Worm (Caenorhabditis elegans) whole organism, L4 larva: Measurements from ENCODE around the gene rpt-6.

ENCODE experiments used
- T26A8.4 ChIP-seq: fragments of 200-800 bp; sonication (Bioruptor generic); IDR thresholded peaks from 2 replicates; pipeline ENCODE4 v1.3.6; 2022; ENCODE audit warnings: missing genetic modification characterization, missing compliant biosample characterization
- Y105C5A.15 ChIP-seq: fragments of 200-800 bp; sonication (Bioruptor generic); IDR thresholded peaks from 2 replicates; pipeline ENCODE4 v1.3.6; 2022; ENCODE audit warnings: missing genetic modification characterization, missing compliant biosample characterization
- ZK337.2 ChIP-seq: fragments of 200-800 bp; sonication (Bioruptor generic); IDR thresholded peaks from 2 replicates; pipeline ENCODE4 v1.3.6; 2022; ENCODE audit warnings: missing genetic modification reagents, missing genetic modification characterization, missing compliant biosample characterization
- ctbp-1 ChIP-seq: fragments of 200-800 bp; sonication (Bioruptor generic); IDR thresholded peaks from 2 replicates; pipeline ENCODE4 v1.3.6; 2022; ENCODE audit warnings: missing genetic modification reagents, missing genetic modification characterization, missing compliant biosample characterization
- daf-19 ChIP-seq: fragments of 200-800 bp; sonication (Bioruptor generic); conservative IDR thresholded peaks from 2 replicates; pipeline ENCODE4 v1.3.6; 2022; ENCODE audit warnings: missing genetic modification characterization, missing compliant biosample characterization
- daf-8 ChIP-seq: fragments of 200-800 bp; sonication (Bioruptor generic); IDR thresholded peaks from 2 replicates; pipeline ENCODE4 v1.3.6; 2022; ENCODE audit warnings: missing genetic modification characterization, missing compliant biosample characterization
- dmd-6 ChIP-seq: fragments of 200-800 bp; sonication (Bioruptor generic); IDR thresholded peaks from 2 replicates; pipeline ENCODE4 v1.3.6; 2022; ENCODE audit warnings: missing genetic modification reagents, missing genetic modification characterization, missing compliant biosample characterization
- dmd-9 ChIP-seq: fragments of 200-800 bp; sonication (Bioruptor generic); IDR thresholded peaks from 2 replicates; pipeline ENCODE4 v1.3.6; 2022; ENCODE audit warnings: missing genetic modification reagents, missing genetic modification characterization, missing compliant biosample characterization
- duxl-1 ChIP-seq: sonication (generic microtip); optimal IDR thresholded peaks from 2 replicates; lab custom pipeline; 2016; ENCODE audit warnings: mild to moderate bottlenecking, missing genetic modification characterization, moderate library complexity, missing compliant biosample characterization; ENCODE audit not compliant: poor library complexity
- dve-1 ChIP-seq: sonication (generic microtip); optimal IDR thresholded peaks from 2 replicates; lab custom pipeline; 2017; ENCODE audit warnings: antibody characterized with exemption, mild to moderate bottlenecking, missing genetic modification characterization, missing compliant biosample characterization; ENCODE audit not compliant: insufficient read depth
- hlh-30 ChIP-seq: sonication (generic microtip); optimal IDR thresholded peaks from 2 replicates; lab custom pipeline; 2017; ENCODE audit warnings: antibody characterized with exemption, mild to moderate bottlenecking, missing genetic modification characterization, missing compliant biosample characterization; ENCODE audit not compliant: insufficient read depth
- hmg-1.1 ChIP-seq: fragments of 200-800 bp; sonication (Bioruptor generic); IDR thresholded peaks from 2 replicates; pipeline ENCODE4 v1.3.6; 2022; ENCODE audit warnings: missing genetic modification reagents, missing genetic modification characterization, missing compliant biosample characterization
- lin-15B ChIP-seq: fragments of 150-350 bp; sonication (generic microtip); optimal IDR thresholded peaks from 3 replicates; lab custom pipeline; 2014; ENCODE audit warnings: missing biosample characterization, missing genetic modification characterization
- lin-38 ChIP-seq: fragments of 200-800 bp; sonication (Bioruptor generic); IDR thresholded peaks from 2 replicates; pipeline ENCODE4 v1.3.6; 2022; ENCODE audit warnings: missing genetic modification reagents, missing genetic modification characterization, missing compliant biosample characterization
- lin-39 ChIP-seq: fragments of 150-350 bp; optimal IDR thresholded peaks from 2 replicates; lab custom pipeline; 2014; ENCODE audit warnings: missing biosample characterization, missing genetic modification reagents, missing genetic modification characterization
- lsy-2 ChIP-seq, 2 experiments: fragments of 150-350 bp in 1 of 2; sonication (generic microtip) in 1 of 2; optimal IDR thresholded peaks; 2 replicates each; lab custom pipeline; 2014 to 2017; ENCODE audit warnings: missing biosample characterization in 2 of 2, missing genetic modification characterization in 2 of 2
- madf-5 ChIP-seq, 2 experiments: fragments of 200-800 bp; sonication (Bioruptor generic); IDR thresholded peaks; 2 replicates each; pipeline ENCODE4 v1.3.6; 2022; ENCODE audit warnings: missing compliant biosample characterization in 2 of 2, missing genetic modification characterization in 2 of 2
- madf-9 ChIP-seq: fragments of 200-800 bp; sonication (Bioruptor generic); conservative IDR thresholded peaks from 2 replicates; pipeline ENCODE4 v1.3.6; 2022; ENCODE audit warnings: missing genetic modification reagents, missing genetic modification characterization, missing compliant biosample characterization
- mdl-1 ChIP-seq, 2 experiments: fragments of 150-350 bp in 1 of 2; sonication (generic microtip) in 1 of 2; optimal IDR thresholded peaks; 2 replicates each; lab custom pipeline; 2014 to 2017; ENCODE audit warnings: missing biosample characterization in 2 of 2, missing genetic modification characterization in 2 of 2
- mdt-29 ChIP-seq: fragments of 200-800 bp; sonication (Bioruptor generic); IDR thresholded peaks from 2 replicates; pipeline ENCODE4 v1.3.6; 2022; ENCODE audit warnings: missing genetic modification reagents, missing genetic modification characterization, missing compliant biosample characterization
- mep-1 ChIP-seq: fragments of 150-350 bp; sonication (generic microtip); optimal IDR thresholded peaks from 3 replicates; lab custom pipeline; 2014; ENCODE audit warnings: missing biosample characterization, missing genetic modification characterization
- mes-2 ChIP-seq: sonication (generic microtip); optimal IDR thresholded peaks from 2 replicates; lab custom pipeline; 2016; ENCODE audit warnings: missing genotype, mild to moderate bottlenecking, missing genetic modification characterization, missing compliant biosample characterization; ENCODE audit not compliant: poor library complexity, severe bottlenecking
- mxl-2 ChIP-seq: fragments of 200-800 bp; sonication (Bioruptor generic); conservative IDR thresholded peaks from 2 replicates; pipeline ENCODE4 v1.3.6; 2022; ENCODE audit warnings: missing genetic modification reagents, missing genetic modification characterization, missing compliant biosample characterization
- mxl-3 ChIP-seq: fragments of 200-800 bp; sonication (Bioruptor generic); optimal IDR thresholded peaks from 2 replicates; lab custom pipeline; 2018; ENCODE audit warnings: mild to moderate bottlenecking, missing genetic modification characterization, missing compliant biosample characterization
- nhr-10 ChIP-seq: fragments of 150-350 bp; optimal IDR thresholded peaks from 2 replicates; lab custom pipeline; 2014; ENCODE audit warnings: missing biosample characterization, missing genetic modification characterization
- nhr-11 ChIP-seq: fragments of 150-350 bp; optimal IDR thresholded peaks from 2 replicates; lab custom pipeline; 2014; ENCODE audit warnings: missing biosample characterization, missing genetic modification characterization
- nhr-28 ChIP-seq: fragments of 150-350 bp; optimal IDR thresholded peaks from 2 replicates; lab custom pipeline; 2014; ENCODE audit warnings: missing biosample characterization, missing genetic modification characterization
- nhr-41 ChIP-seq: fragments of 200-800 bp; sonication (Bioruptor generic); IDR thresholded peaks from 2 replicates; pipeline ENCODE4 v1.3.6; 2022; ENCODE audit warnings: missing genetic modification reagents, missing genetic modification characterization, missing compliant biosample characterization
- nhr-48 ChIP-seq: sonication (generic microtip); optimal IDR thresholded peaks from 2 replicates; lab custom pipeline; 2016; ENCODE audit warnings: mild to moderate bottlenecking, missing genetic modification characterization, missing compliant biosample characterization
- pha-4 ChIP-seq, 2 experiments: fragments of 150-350 bp in 1 of 2; fragments of 200-800 bp in 1 of 2; sonication (Bioruptor generic) in 1 of 2; IDR thresholded peaks in 1 of 2; optimal IDR thresholded peaks in 1 of 2; 2 replicates each; pipeline versions ENCODE4 v1.3.6 to Lab custom; 2014 to 2022; ENCODE audit warnings: missing genetic modification characterization in 2 of 2, missing genetic modification reagents in 2 of 2, missing biosample characterization in 1 of 2, missing compliant biosample characterization in 1 of 2
- php-3 ChIP-seq: fragments of 200-800 bp; sonication (Bioruptor generic); IDR thresholded peaks from 2 replicates; pipeline ENCODE4 v1.3.6; 2022; ENCODE audit warnings: missing genetic modification reagents, missing genetic modification characterization, missing compliant biosample characterization
- pqm-1 ChIP-seq: sonication (generic microtip); optimal IDR thresholded peaks from 2 replicates; lab custom pipeline; 2017; ENCODE audit warnings: missing biosample characterization, missing genetic modification characterization
- rbr-2 ChIP-seq: sonication (generic microtip); optimal IDR thresholded peaks from 2 replicates; lab custom pipeline; 2016; ENCODE audit warnings: missing genotype, missing genetic modification characterization, missing compliant biosample characterization
- sdz-12 ChIP-seq: fragments of 200-800 bp; sonication (Bioruptor generic); optimal IDR thresholded peaks from 2 replicates; lab custom pipeline; 2018; ENCODE audit warnings: mild to moderate bottlenecking, missing genetic modification characterization, missing compliant biosample characterization
- set-16 ChIP-seq: fragments of 200-800 bp; sonication (Bioruptor generic); IDR thresholded peaks from 2 replicates; pipeline ENCODE4 v1.3.6; 2022; ENCODE audit warnings: missing genetic modification reagents, missing genetic modification characterization, missing compliant biosample characterization
- skn-1 ChIP-seq: fragments of 150-350 bp; optimal IDR thresholded peaks from 2 replicates; lab custom pipeline; 2014; ENCODE audit warnings: missing biosample characterization, missing genetic modification characterization
- spr-3 ChIP-seq: fragments of 200-800 bp; sonication (Bioruptor generic); optimal IDR thresholded peaks from 2 replicates; lab custom pipeline; 2018; ENCODE audit warnings: mild to moderate bottlenecking, missing genetic modification characterization, missing compliant biosample characterization
- unc-39 ChIP-seq: sonication (generic microtip); optimal IDR thresholded peaks from 2 replicates; lab custom pipeline; 2017; ENCODE audit warnings: missing biosample characterization, missing genetic modification characterization
- unc-62 ChIP-seq, 3 experiments: fragments of 150-350 bp in 1 of 3; sonication (generic microtip); optimal IDR thresholded peaks in 2 of 3; peaks in 1 of 3; 1 replicate in 1 of 3; 2 replicates in 2 of 3; lab custom pipeline; 2014 to 2017; ENCODE audit warnings: missing biosample characterization in 3 of 3, missing genetic modification characterization in 3 of 3, missing genetic modification reagents in 3 of 3, missing genotype in 1 of 3
- zfp-2 ChIP-seq: sonication (generic microtip); optimal IDR thresholded peaks from 2 replicates; lab custom pipeline; 2016; ENCODE audit warnings: mild to moderate bottlenecking, missing genetic modification characterization, missing compliant biosample characterization
- zfp-3 ChIP-seq: fragments of 200-800 bp; sonication (Bioruptor generic); conservative IDR thresholded peaks from 2 replicates; pipeline ENCODE4 v1.3.6; 2022; ENCODE audit warnings: missing genetic modification reagents, missing genetic modification characterization, missing compliant biosample characterization
- zip-2 ChIP-seq: fragments of 150-350 bp; optimal IDR thresholded peaks from 2 replicates; lab custom pipeline; 2014; ENCODE audit warnings: missing biosample characterization, missing genetic modification characterization

Gene rpt-6

ce11 chrIII:12335400-12335994 lies 34.8 kb upstream of the rpt-6 start (continued):
- peak; percentile 13 for TF ChIP-seq pqm-1 (tag; lab: Kevin White, UChicago)
- peak; percentile 61 for TF ChIP-seq mes-2 (tag; lab: Kevin White, UChicago)
- no peak for TF ChIP-seq sdz-12 (GFP tag; lab: Kevin White, UChicago)
- 0 out of 2 replicates have a peak, but pooled peaks have one; percentile 48 for TF ChIP-seq ctbp-1 (GFP tag; lab: Robert Waterston, UW)
- TF ChIP-seq dmd-9 (GFP tag; lab: Robert Waterston, UW), result no peak
- peak; percentile 83 for TF ChIP-seq dmd-6 (GFP tag; lab: Robert Waterston, UW)
- peak; percentile 70 for TF ChIP-seq mep-1 (tag; lab: Kevin White, UChicago)
- peak; percentile 13 for TF ChIP-seq nhr-48
- TF ChIP-seq nhr-10 (tag; lab: Kevin White, UChicago), result peak; percentile 8
- 0 out of 2 replicates have a peak, but pooled peaks have one; percentile 58 for TF ChIP-seq pha-4 (GFP tag; IDR thresholded peaks at IDR 0.05; lab: Robert Waterston, UW)
- peak; percentile 27 for TF ChIP-seq pha-4 (tag; optimal IDR thresholded peaks at IDR 0.05; lab: Kevin White, UChicago)
- TF ChIP-seq nhr-28 (tag; lab: Kevin White, UChicago), result peak; percentile 97
- TF ChIP-seq hmg-1.1 (GFP tag; lab: Robert Waterston, UW), result peak; percentile 72
- TF ChIP-seq unc-62 (GFP tag; optimal IDR thresholded peaks at IDR 0.05 in 1 of 2; lab: Kevin White, UChicago), result peak in 1 of 2 experiments; percentile 58
- no peak for TF ChIP-seq unc-62 (tag; optimal IDR thresholded peaks at IDR 0.05; lab: Kevin White, UChicago)
- TF ChIP-seq spr-3, result no peak
- no peak for TF ChIP-seq madf-9
- TF ChIP-seq hlh-30 (tag; lab: Kevin White, UChicago), result peak; percentile 89
- TF ChIP-seq daf-8 (GFP tag; lab: Robert Waterston, UW), result no peak
- no peak for TF ChIP-seq Y105C5A.15
- TF ChIP-seq skn-1, result no peak
- TF ChIP-seq nhr-11 (tag; lab: Kevin White, UChicago), result peak; percentile 72
- peak; percentile 55 for TF ChIP-seq mxl-3
- TF ChIP-seq mdl-1 (tag; optimal IDR thresholded peaks at IDR 0.05; lab: Kevin White, UChicago), result peak in 1 of 2 experiments; percentile 44
- TF ChIP-seq zip-2 (tag; lab: Kevin White, UChicago), result no peak
- TF ChIP-seq, all 104 proteins: peak for 27

ce11 chrIII:12344940-12345339 lies 25.3 kb upstream of the rpt-6 start:
- TF ChIP-seq lsy-2 (tag; optimal IDR thresholded peaks at IDR 0.05; lab: Kevin White, UChicago) (peak in 1 of 2 experiments; percentile 16), dmd-6 (GFP tag; lab: Robert Waterston, UW) (no peak), mdt-29 (GFP tag; lab: Robert Waterston, UW) (no peak)
- TF ChIP-seq, all 104 proteins: peak for 1

- no peak for TF ChIP-seq set-16 (GFP tag; lab: Robert Waterston, UW)
- TF ChIP-seq lin-39 (tag; lab: Kevin White, UChicago), result no peak
- no peak for TF ChIP-seq nhr-41 (GFP tag; lab: Robert Waterston, UW)
Measured at ce11 chrIII:12349027-12349426, 21.2 kb upstream of the rpt-6 start.

- TF ChIP-seq duxl-1 (tag; lab: Kevin White, UChicago) (peak; percentile 0), mep-1 (tag; lab: Kevin White, UChicago) (peak; percentile 82), daf-19 (GFP tag; lab: Robert Waterston, UW) (no peak), mxl-2 (GFP tag; lab: Robert Waterston, UW) (no peak), madf-5 (GFP tag; IDR thresholded peaks at IDR 0.05; lab: Robert Waterston, UW) (no peak), nhr-41 (GFP tag; lab: Robert Waterston, UW) (no peak), ZK337.2 (GFP tag; lab: Robert Waterston, UW) (peak; percentile 77), T26A8.4 (GFP tag; lab: Robert Waterston, UW) (peak; percentile 53), zfp-3 (0 out of 2 replicates have a peak, but pooled peaks have one; percentile 27), php-3 (GFP tag; lab: Robert Waterston, UW) (no peak), mxl-3 (no peak), lin-15B (tag; lab: Kevin White, UChicago) (peak; percentile 84), hmg-1.1 (GFP tag; lab: Robert Waterston, UW) (0 out of 2 replicates have a peak, but pooled peaks have one; percentile 16), zfp-2 (tag; lab: Kevin White, UChicago) (peak; percentile 44), dve-1 (tag; lab: Kevin White, UChicago) (peak; percentile 84), lin-38 (peak; percentile 99), unc-39 (tag; lab: Kevin White, UChicago) (no peak), pqm-1 (tag; lab: Kevin White, UChicago) (no peak), dmd-6 (GFP tag; lab: Robert Waterston, UW) (peak; percentile 75), unc-62 (GFP tag; optimal IDR thresholded peaks at IDR 0.05 in 1 of 2; lab: Kevin White, UChicago) (no peak), unc-62 (tag; optimal IDR thresholded peaks at IDR 0.05; lab: Kevin White, UChicago) (no peak), rbr-2 (tag; lab: Kevin White, UChicago) (peak; percentile 80)
Measured at ce11 chrIII:12351301-12351700, 19.0 kb upstream of the rpt-6 start, which contains the start of the genes pph-4.1 and Y75B8A.31. pph-4.1 (minus strand) TSS chrIII:12351336. Y75B8A.31 (plus strand) TSS chrIII:12351642.
